Worm (Caenorhabditis elegans) whole organism, L4 larva: Measurements from ENCODE around the gene swsn-6.

ENCODE experiments used
- F49E8.2 ChIP-seq: sonication (generic microtip); optimal IDR thresholded peaks from 2 replicates; lab custom pipeline; 2016; ENCODE audit warnings: missing compliant biosample characterization, mild to moderate bottlenecking, missing genetic modification characterization, borderline replicate concordance
- aly-2 ChIP-seq: sonication (generic microtip); optimal IDR thresholded peaks from 2 replicates; lab custom pipeline; 2018; ENCODE audit warnings: missing biosample characterization, missing genetic modification characterization
- ama-1 ChIP-seq: fragments of 150-350 bp; optimal IDR thresholded peaks from 2 replicates; lab custom pipeline; 2014; ENCODE audit warnings: inconsistent platforms, mixed read lengths
- ces-1 ChIP-seq: fragments of 150-350 bp; sonication (generic microtip); optimal IDR thresholded peaks from 4 replicates; lab custom pipeline; 2014; ENCODE audit warnings: missing biosample characterization, missing genetic modification reagents, missing genetic modification characterization
- dmd-9 ChIP-seq: fragments of 200-800 bp; sonication (Bioruptor generic); IDR thresholded peaks from 2 replicates; pipeline ENCODE4 v1.3.6; 2022; ENCODE audit warnings: missing genetic modification reagents, missing genetic modification characterization, missing compliant biosample characterization
- set-16 ChIP-seq: fragments of 200-800 bp; sonication (Bioruptor generic); IDR thresholded peaks from 2 replicates; pipeline ENCODE4 v1.3.6; 2022; ENCODE audit warnings: missing genetic modification reagents, missing genetic modification characterization, missing compliant biosample characterization

DNA sequence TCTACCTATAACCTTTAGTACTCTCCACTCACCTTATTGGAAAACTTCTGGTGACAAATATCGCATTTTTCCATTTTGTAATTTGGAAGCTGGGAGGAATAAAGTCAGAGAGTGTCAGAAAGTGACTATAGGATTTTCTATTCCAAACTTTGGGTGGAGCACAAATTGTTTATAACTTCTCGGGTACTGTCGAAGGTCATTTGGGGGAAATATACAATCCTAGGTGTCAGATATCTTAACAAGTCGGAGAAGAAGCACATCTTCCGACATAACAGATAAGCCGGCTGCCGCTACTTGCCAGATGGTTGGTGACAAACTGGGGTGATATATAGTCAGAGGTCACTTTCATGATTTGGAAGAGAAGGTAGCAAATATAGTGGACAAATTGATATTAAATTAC, 24.3 kb downstream of the swsn-6 start, which contains the start of gene ehn-3:
- no peak for TF ChIP-seq dmd-9 (GFP tag; lab: Robert Waterston, UW)
- TF ChIP-seq set-16: no peak
- TF ChIP-seq ama-1: no peak
- no peak for TF ChIP-seq aly-2 (tag; lab: Kevin White, UChicago)
- TF ChIP-seq ces-1 (GFP tag; lab: Kevin White, UChicago): no peak
- TF ChIP-seq F49E8.2 (tag; lab: Kevin White, UChicago): no peak
